Worm (Caenorhabditis elegans) whole organism, late embryonic: ENCODE measurements around the gene ell-1.
A peak's percentile ranks its signal among the peaks of the same experiment; 100 is the strongest.
"Not testable (repeated sequence)": the region's sequence is repeated elsewhere in the genome, so short reads cannot be mapped to it uniquely, and the experiment has no call there.

ENCODE experiments used
- C08G9.2 ChIP-seq: sonication (generic microtip); optimal IDR thresholded peaks from 2 replicates; lab custom pipeline; 2016; ENCODE audit warnings: mild to moderate bottlenecking, missing genetic modification characterization, moderate library complexity, missing compliant biosample characterization
- C38D4.7 ChIP-seq: fragments of 200-800 bp; sonication (Bioruptor generic); optimal IDR thresholded peaks from 2 replicates; lab custom pipeline; 2018; ENCODE audit warnings: mild to moderate bottlenecking, missing genetic modification characterization, moderate library complexity, missing compliant biosample characterization
- F13H6.1 ChIP-seq: sonication (generic microtip); optimal IDR thresholded peaks from 2 replicates; lab custom pipeline; 2016; ENCODE audit warnings: missing genetic modification characterization, missing compliant biosample characterization
- K02D7.2 ChIP-seq: sonication (generic microtip); optimal IDR thresholded peaks from 2 replicates; lab custom pipeline; 2017; ENCODE audit warnings: mild to moderate bottlenecking, missing genetic modification characterization, missing compliant biosample characterization
- Y22D7AL.16 ChIP-seq: sonication (generic microtip); optimal IDR thresholded peaks from 2 replicates; lab custom pipeline; 2016; ENCODE audit warnings: missing genetic modification characterization, missing compliant biosample characterization
- ceh-14 ChIP-seq: sonication (generic microtip); optimal IDR thresholded peaks from 2 replicates; lab custom pipeline; 2016; ENCODE audit warnings: missing genotype, missing genetic modification characterization, missing compliant biosample characterization
- ceh-22 ChIP-seq: sonication (generic microtip); optimal IDR thresholded peaks from 2 replicates; lab custom pipeline; 2017; ENCODE audit warnings: missing biosample characterization, missing genetic modification characterization
- ceh-30 ChIP-seq: fragments of 150-350 bp; optimal IDR thresholded peaks from 2 replicates; lab custom pipeline; 2014; ENCODE audit warnings: missing biosample characterization, missing genetic modification characterization
- ceh-31 ChIP-seq: sonication (generic microtip); optimal IDR thresholded peaks from 2 replicates; lab custom pipeline; 2016; ENCODE audit warnings: missing genetic modification characterization, missing compliant biosample characterization
- ceh-34 ChIP-seq: sonication (generic microtip); optimal IDR thresholded peaks from 2 replicates; lab custom pipeline; 2016; ENCODE audit warnings: mild to moderate bottlenecking, missing genetic modification characterization, missing compliant biosample characterization
- che-1 ChIP-seq: sonication (generic microtip); optimal IDR thresholded peaks from 2 replicates; lab custom pipeline; 2016; ENCODE audit warnings: mild to moderate bottlenecking, missing genetic modification characterization, missing compliant biosample characterization
- dmd-4 ChIP-seq: sonication (generic microtip); optimal IDR thresholded peaks from 2 replicates; lab custom pipeline; 2016; ENCODE audit warnings: borderline replicate concordance, missing genetic modification characterization, missing compliant biosample characterization
- dve-1 ChIP-seq: sonication (generic microtip); optimal IDR thresholded peaks from 2 replicates; lab custom pipeline; 2017; ENCODE audit warnings: antibody characterized with exemption, mild to moderate bottlenecking, missing genetic modification characterization, missing compliant biosample characterization
- ets-4 ChIP-seq: sonication (generic microtip); optimal IDR thresholded peaks from 2 replicates; lab custom pipeline; 2016; ENCODE audit warnings: missing genetic modification characterization, missing compliant biosample characterization
- eyg-1 ChIP-seq: sonication (generic microtip); optimal IDR thresholded peaks from 2 replicates; lab custom pipeline; 2016; ENCODE audit warnings: missing genotype, missing genetic modification characterization, missing compliant biosample characterization
- hlh-13 ChIP-seq: fragments of 200-800 bp; sonication (Bioruptor generic); optimal IDR thresholded peaks from 2 replicates; lab custom pipeline; 2018; ENCODE audit warnings: mild to moderate bottlenecking, missing genetic modification characterization, missing compliant biosample characterization
- hlh-15 ChIP-seq: sonication (generic microtip); optimal IDR thresholded peaks from 2 replicates; lab custom pipeline; 2016; ENCODE audit warnings: missing genetic modification characterization, missing compliant biosample characterization
- hlh-30 ChIP-seq: sonication (generic microtip); optimal IDR thresholded peaks from 2 replicates; lab custom pipeline; 2017; ENCODE audit warnings: antibody characterized with exemption, missing genetic modification characterization, missing compliant biosample characterization; ENCODE audit not compliant: insufficient read depth
- lin-11 ChIP-seq: fragments of 200-800 bp; sonication (Bioruptor generic); optimal IDR thresholded peaks from 2 replicates; lab custom pipeline; 2018; ENCODE audit warnings: mild to moderate bottlenecking, missing genetic modification characterization, missing compliant biosample characterization
- madf-2 ChIP-seq: sonication (generic microtip); optimal IDR thresholded peaks from 2 replicates; lab custom pipeline; 2017; ENCODE audit warnings: missing genetic modification characterization, missing compliant biosample characterization
- mec-3 ChIP-seq: sonication (generic microtip); optimal IDR thresholded peaks from 2 replicates; lab custom pipeline; 2016; ENCODE audit warnings: borderline replicate concordance, missing genetic modification characterization, missing compliant biosample characterization
- nfya-1 ChIP-seq: sonication (generic microtip); optimal IDR thresholded peaks from 2 replicates; lab custom pipeline; 2017; ENCODE audit warnings: missing genetic modification characterization, mild to moderate bottlenecking, missing compliant biosample characterization, antibody characterized with exemption, moderate library complexity
- nhr-232 ChIP-seq: sonication (generic microtip); optimal IDR thresholded peaks from 2 replicates; lab custom pipeline; 2016; ENCODE audit warnings: missing genetic modification characterization, missing compliant biosample characterization
- npax-4 ChIP-seq: sonication (generic microtip); optimal IDR thresholded peaks from 2 replicates; lab custom pipeline; 2016; ENCODE audit warnings: missing genetic modification characterization, missing compliant biosample characterization
- pat-9 ChIP-seq: fragments of 200-800 bp; sonication (Bioruptor generic); optimal IDR thresholded peaks from 2 replicates; lab custom pipeline; 2018; ENCODE audit warnings: mild to moderate bottlenecking, missing genetic modification characterization, moderate library complexity, missing compliant biosample characterization
- pax-1 ChIP-seq: fragments of 150-350 bp; optimal IDR thresholded peaks from 2 replicates; lab custom pipeline; 2014; ENCODE audit warnings: missing biosample characterization, missing genetic modification characterization
- pros-1 ChIP-seq: fragments of 150-350 bp; optimal IDR thresholded peaks from 2 replicates; lab custom pipeline; 2014; ENCODE audit warnings: missing biosample characterization, missing genetic modification reagents, missing genetic modification characterization
- sdc-2 ChIP-seq: sonication (generic microtip); optimal IDR thresholded peaks from 2 replicates; lab custom pipeline; 2016; ENCODE audit warnings: missing genotype, missing genetic modification characterization, missing compliant biosample characterization
- sox-2 ChIP-seq: fragments of 200-800 bp; sonication (Bioruptor generic); IDR thresholded peaks from 2 replicates; pipeline ENCODE4 v1.3.6; 2022; ENCODE audit warnings: missing genetic modification reagents, missing genetic modification characterization, missing compliant biosample characterization
- syd-9 ChIP-seq: sonication (generic microtip); optimal IDR thresholded peaks from 2 replicates; lab custom pipeline; 2016; ENCODE audit warnings: mild to moderate bottlenecking, missing genetic modification characterization, moderate library complexity, missing compliant biosample characterization
- tbx-2 ChIP-seq: sonication (generic microtip); optimal IDR thresholded peaks from 2 replicates; lab custom pipeline; 2016; ENCODE audit warnings: missing genetic modification characterization, missing compliant biosample characterization
- ttx-3 ChIP-seq: sonication (generic microtip); optimal IDR thresholded peaks from 2 replicates; lab custom pipeline; 2016; ENCODE audit warnings: missing genetic modification reagents, missing genetic modification characterization, missing compliant biosample characterization
- unc-42 ChIP-seq: sonication (generic microtip); optimal IDR thresholded peaks from 2 replicates; lab custom pipeline; 2016; ENCODE audit warnings: missing genotype, missing genetic modification characterization, missing compliant biosample characterization
- unc-86 ChIP-seq: sonication (generic microtip); optimal IDR thresholded peaks from 2 replicates; lab custom pipeline; 2016; ENCODE audit warnings: missing genetic modification characterization, missing compliant biosample characterization
- zip-5 ChIP-seq: sonication (generic microtip); optimal IDR thresholded peaks from 2 replicates; lab custom pipeline; 2016; ENCODE audit warnings: missing genetic modification characterization, missing compliant biosample characterization
- ztf-16 ChIP-seq: sonication (generic microtip); optimal IDR thresholded peaks from 2 replicates; lab custom pipeline; 2017; ENCODE audit warnings: missing genetic modification characterization, missing compliant biosample characterization

The ell-1 gene

DNA sequence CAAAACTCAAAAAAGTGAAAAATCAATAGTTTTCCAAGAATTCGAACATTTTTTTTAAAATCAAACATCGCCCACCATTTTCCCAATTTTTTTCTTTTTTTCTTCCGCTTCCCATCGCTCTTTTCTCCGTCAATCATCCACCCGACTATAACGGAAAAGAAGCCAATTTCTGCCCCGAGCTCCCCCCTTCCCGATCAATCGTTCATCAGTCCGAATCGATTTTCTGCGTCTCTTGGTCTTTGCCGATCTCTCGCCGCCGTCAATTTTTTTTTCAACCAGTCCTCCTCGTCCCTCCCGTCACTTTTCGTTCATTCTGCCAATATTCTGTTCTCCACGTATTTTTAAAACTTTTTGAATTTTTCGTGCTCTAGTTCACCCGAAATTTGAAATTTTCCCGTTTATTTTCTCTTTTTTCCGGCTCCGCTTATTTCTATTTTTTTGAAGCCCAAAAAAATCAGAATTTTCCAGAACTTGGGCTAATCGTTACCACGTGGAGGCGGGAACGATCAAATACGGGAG is at the start of gene ell-1:
TSS of gene ell-1 (plus strand) at position 469 of the 519 bp plus-strand sequence.
- no peak for TF ChIP-seq sox-2 (GFP tag; lab: Robert Waterston, UW)
- peak; percentile 11 for TF ChIP-seq C08G9.2 (tag; lab: Kevin White, UChicago)

DNA sequence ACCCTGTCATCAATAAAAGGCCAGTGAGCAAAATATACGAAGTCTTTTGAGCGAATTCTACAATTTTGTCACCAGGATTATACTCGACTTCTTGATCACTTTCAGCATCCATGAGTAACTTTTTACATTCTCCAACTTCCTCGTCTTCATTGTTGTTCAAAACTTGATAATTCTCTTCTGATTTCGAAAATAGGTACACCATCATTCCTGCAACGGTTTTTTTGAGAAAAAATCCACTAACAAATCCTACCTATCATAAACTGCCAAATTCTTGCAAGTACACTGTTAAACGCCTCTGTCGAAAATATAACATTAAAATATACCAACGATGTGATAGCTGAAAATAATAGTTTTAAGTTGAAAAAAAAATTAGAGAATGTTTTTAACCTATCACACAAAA is 49.4 kb upstream of the ell-1 start:
- TF ChIP-seq nhr-232 (tag; lab: Kevin White, UChicago) (no peak), hlh-15 (tag; lab: Kevin White, UChicago) (no peak), nfya-1 (tag; lab: Kevin White, UChicago) (no peak), dmd-4 (tag; lab: Kevin White, UChicago) (no peak), npax-4 (tag; lab: Kevin White, UChicago) (no peak), ceh-30 (tag; lab: Kevin White, UChicago) (no peak), ceh-22 (no peak), syd-9 (tag; lab: Kevin White, UChicago) (no peak), lin-11 (no peak), ttx-3 (tag; lab: Kevin White, UChicago) (no peak)

DNA sequence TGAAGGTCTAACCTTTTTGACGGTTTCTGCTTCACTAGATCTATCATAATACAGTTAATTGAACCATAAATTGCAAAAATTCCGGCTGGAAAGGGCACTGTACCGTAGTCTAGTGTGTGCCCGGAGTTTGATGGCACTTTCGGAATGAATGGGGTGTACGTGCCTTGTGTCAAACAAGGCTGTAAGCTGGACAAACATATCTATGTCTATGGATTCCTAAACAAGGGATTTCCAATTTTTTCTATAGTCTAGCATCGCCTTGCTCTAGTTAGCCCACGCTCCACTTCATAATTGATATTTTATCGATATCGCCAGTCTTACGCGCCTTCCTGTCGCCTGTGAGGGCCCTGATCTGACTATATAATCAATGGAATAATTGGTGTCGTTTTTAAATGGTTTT is 47.7 kb upstream of the ell-1 start, which contains the start of gene oac-52:
TSS of gene oac-52 (minus strand) at position 101 of the 400 bp plus-strand sequence.
- TF ChIP-seq madf-2 (tag; lab: Kevin White, UChicago) (no peak), tbx-2 (tag; lab: Kevin White, UChicago) (no peak)

DNA sequence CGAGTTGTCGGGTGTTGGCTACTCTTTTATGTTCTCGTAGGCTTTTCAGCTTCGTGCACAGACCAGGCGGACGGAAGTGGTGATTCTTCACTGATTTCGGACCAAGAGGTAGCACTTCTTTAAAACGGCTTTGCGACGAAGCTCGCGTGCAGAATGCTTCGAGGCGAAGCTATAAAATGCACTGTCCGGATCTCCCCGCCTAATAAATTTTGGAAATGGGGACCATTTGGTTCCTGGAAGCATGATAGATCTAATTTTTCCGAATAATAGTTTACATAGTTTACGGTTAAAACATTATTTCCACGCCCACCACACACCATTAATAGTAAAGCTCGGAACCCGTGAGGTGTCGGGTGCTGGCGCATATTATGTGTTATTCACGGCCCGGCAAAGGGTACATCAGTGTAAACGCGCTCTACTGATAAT is 46.6 kb upstream of the ell-1 start:
- no peak for TF ChIP-seq dve-1 (tag; lab: Kevin White, UChicago)
- no peak for TF ChIP-seq ceh-30 (tag; lab: Kevin White, UChicago)
- TF ChIP-seq ets-4 (tag; lab: Kevin White, UChicago) = no peak
- no peak for TF ChIP-seq Y22D7AL.16 (tag; lab: Kevin White, UChicago)
- TF ChIP-seq ztf-16 = no peak
- TF ChIP-seq C38D4.7 = no peak
- no peak for TF ChIP-seq sdc-2 (tag; lab: Kevin White, UChicago)
- TF ChIP-seq ceh-34 (tag; lab: Kevin White, UChicago) = no peak
- TF ChIP-seq che-1 (tag; lab: Kevin White, UChicago) = no peak
- TF ChIP-seq pat-9 (tag; lab: Kevin White, UChicago) = no peak
- no peak for TF ChIP-seq pros-1 (tag; lab: Kevin White, UChicago)
- TF ChIP-seq eyg-1 (tag; lab: Kevin White, UChicago) = no peak

DNA sequence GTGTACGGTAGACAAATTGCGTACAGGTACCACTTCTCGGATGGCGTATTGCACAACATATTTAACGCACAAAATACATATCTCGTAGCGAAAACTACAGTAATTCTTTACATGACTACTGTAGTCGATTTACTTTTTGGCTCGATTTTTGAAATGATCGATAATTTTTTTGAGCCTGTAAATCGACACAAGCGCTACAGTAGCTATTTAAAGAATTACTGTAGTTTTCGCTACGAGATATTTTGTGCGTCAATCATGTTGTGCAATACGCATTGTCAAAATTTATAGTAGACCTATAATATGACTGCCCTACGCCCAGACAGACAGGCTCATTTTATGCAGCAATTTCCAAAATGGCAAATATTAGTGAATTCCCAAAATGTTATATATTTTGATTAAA is 46.1 kb upstream of the ell-1 start, which contains the start of gene W03B1.5:
TSS of gene W03B1.5 (plus strand) at position 301 of the 400 bp plus-strand sequence.
- not testable (repeated sequence) for TF ChIP-seq zip-5 (tag; lab: Kevin White, UChicago); F13H6.1; unc-42 (tag; lab: Kevin White, UChicago)

DNA sequence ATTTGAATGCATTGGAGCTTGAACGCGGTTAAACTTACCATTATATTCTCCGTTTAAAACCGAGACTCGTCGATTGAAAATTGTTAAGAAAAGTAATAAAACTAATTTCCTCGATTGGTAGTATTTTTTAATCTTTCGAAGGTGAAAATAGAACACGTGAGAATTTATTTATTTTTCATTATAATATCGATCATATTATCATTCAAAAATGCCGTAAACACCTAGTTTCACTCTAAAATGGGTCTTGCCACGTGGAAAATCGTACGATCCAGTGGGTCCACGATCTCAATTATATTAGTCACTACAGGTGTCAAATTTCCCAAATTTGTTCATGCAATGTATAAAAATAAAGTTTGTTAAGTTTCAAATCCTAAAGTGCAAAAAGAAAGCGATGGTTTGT is 37.3 kb upstream of the ell-1 start, which contains the start of gene W03B1.9:
TSS of gene W03B1.9 (minus strand) at position 101 of the 400 bp plus-strand sequence.
- TF ChIP-seq ceh-22 (no peak), pat-9 (tag; lab: Kevin White, UChicago) (no peak), hlh-13 (GFP tag; lab: Kevin White, UChicago) (no peak), unc-86 (tag; lab: Kevin White, UChicago) (no peak), pax-1 (no peak), sox-2 (GFP tag; lab: Robert Waterston, UW) (no peak), K02D7.2 (tag; lab: Kevin White, UChicago) (no peak), dve-1 (tag; lab: Kevin White, UChicago) (no peak), che-1 (tag; lab: Kevin White, UChicago) (no peak), ceh-14 (tag; lab: Kevin White, UChicago) (no peak), hlh-30 (tag; lab: Kevin White, UChicago) (no peak), nfya-1 (tag; lab: Kevin White, UChicago) (no peak), mec-3 (no peak), ceh-31 (tag; lab: Kevin White, UChicago) (no peak)
